Worm (Caenorhabditis elegans): ENCODE measurements around the gene rdy-2.
A peak's percentile ranks its signal among the peaks of the same experiment; 100 is the strongest.

DNA sequence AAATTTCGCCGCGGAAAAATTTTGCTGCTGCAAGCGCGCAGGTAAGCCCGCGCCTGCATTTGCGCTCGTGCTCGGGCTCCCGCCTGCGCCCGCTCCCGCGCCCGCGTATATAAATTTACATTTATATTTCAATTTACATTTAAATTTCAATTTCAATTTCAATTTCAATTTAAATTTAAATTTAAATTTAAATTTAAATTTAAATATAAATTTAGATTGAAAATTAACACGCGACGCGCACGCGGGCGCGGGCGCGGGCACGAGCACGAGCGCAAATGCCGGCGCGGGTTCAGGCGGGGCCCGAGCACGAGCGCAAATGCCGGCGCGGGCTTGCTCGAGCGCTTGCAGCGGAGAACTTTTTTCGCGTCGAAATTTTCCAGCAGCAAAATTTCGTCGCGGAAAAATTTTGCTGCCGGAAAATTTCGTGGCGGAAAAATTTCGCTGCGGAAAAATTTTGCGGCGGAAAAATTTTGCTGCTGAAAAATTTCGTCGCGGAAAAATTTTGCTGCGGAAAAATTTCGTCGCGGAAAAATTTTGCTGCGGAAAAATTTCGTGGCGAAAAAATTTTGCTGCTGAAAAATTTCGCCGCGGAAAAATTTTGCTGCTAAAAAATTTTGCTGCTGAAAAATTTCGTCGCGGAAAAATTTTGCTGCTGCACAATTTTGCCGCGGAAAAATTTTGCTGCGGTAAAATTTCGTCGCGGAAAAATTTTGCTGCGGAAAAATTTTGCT, 45.2 kb upstream of the rdy-2 start:
- TF ChIP-seq pat-9 (tag; optimal IDR thresholded peaks at IDR 0.05) = no peak
- no peak for TF ChIP-seq ceh-6 (GFP tag; optimal IDR thresholded peaks at IDR 0.05)
- TF ChIP-seq elt-2 (tag; optimal IDR thresholded peaks at IDR 0.05) = no peak
- TF ChIP-seq rnt-1 (tag; optimal IDR thresholded peaks at IDR 0.05) = no peak
- TF ChIP-seq unc-55 (GFP tag; optimal IDR thresholded peaks at IDR 0.05) = no peak
- TF ChIP-seq gmeb-2 (tag; optimal IDR thresholded peaks at IDR 0.05) = peak; percentile 60
- no peak for TF ChIP-seq mec-3 (tag; optimal IDR thresholded peaks at IDR 0.05; ENCODE audit: borderline replicate concordance)

Data from whole organism, late embryonic.